Worm (Caenorhabditis elegans) whole organism, mixed stage, embryonic: Measurements from ENCODE around the gene Y105C5A.26.

Experiments used
- M03D4.4 ChIP-seq: sonication (generic microtip); optimal IDR thresholded peaks from 2 replicates; lab custom pipeline; 2017; ENCODE audit warnings: mild to moderate bottlenecking, missing genetic modification characterization, missing compliant biosample characterization
- blmp-1 ChIP-seq: fragments of 150-350 bp; optimal IDR thresholded peaks from 2 replicates; lab custom pipeline; 2014; ENCODE audit warnings: missing biosample characterization, missing genetic modification characterization
- ceh-39 ChIP-seq: fragments of 150-350 bp; optimal IDR thresholded peaks from 2 replicates; lab custom pipeline; 2014; ENCODE audit warnings: missing biosample characterization, missing genetic modification characterization
- ceh-43 ChIP-seq: fragments of 200-800 bp; sonication (Bioruptor generic); optimal IDR thresholded peaks from 2 replicates; lab custom pipeline; 2018; ENCODE audit warnings: mild to moderate bottlenecking, missing genetic modification characterization, moderate library complexity, missing compliant biosample characterization
- ceh-83 ChIP-seq: fragments of 200-800 bp; sonication (Bioruptor generic); optimal IDR thresholded peaks from 2 replicates; lab custom pipeline; 2018; ENCODE audit warnings: mild to moderate bottlenecking, missing genetic modification characterization, missing compliant biosample characterization
- ces-1 ChIP-seq: fragments of 150-350 bp; optimal IDR thresholded peaks from 2 replicates; lab custom pipeline; 2014; ENCODE audit warnings: missing biosample characterization, missing genetic modification reagents, missing genetic modification characterization
- cnd-1 ChIP-seq: fragments of 200-800 bp; sonication (Bioruptor generic); optimal IDR thresholded peaks from 2 replicates; lab custom pipeline; 2018; ENCODE audit warnings: mild to moderate bottlenecking, missing genetic modification characterization, missing compliant biosample characterization
- drap-1 ChIP-seq: fragments of 200-800 bp; sonication (Bioruptor generic); optimal IDR thresholded peaks from 3 replicates; lab custom pipeline; 2018; ENCODE audit warnings: mild to moderate bottlenecking, missing genetic modification characterization, missing compliant biosample characterization
- elt-1 ChIP-seq: sonication (generic microtip); optimal IDR thresholded peaks from 2 replicates; lab custom pipeline; 2017; ENCODE audit warnings: missing genetic modification characterization, mild to moderate bottlenecking, missing compliant biosample characterization, antibody characterized with exemption, moderate library complexity, borderline replicate concordance; ENCODE audit not compliant: insufficient read depth
- elt-3 ChIP-seq: fragments of 150-350 bp; optimal IDR thresholded peaks from 2 replicates; lab custom pipeline; 2014; ENCODE audit warnings: missing biosample characterization, missing genetic modification characterization
- flh-1 ChIP-seq: fragments of 200-800 bp; sonication (Bioruptor generic); optimal IDR thresholded peaks from 2 replicates; lab custom pipeline; 2018; ENCODE audit warnings: mild to moderate bottlenecking, missing genetic modification characterization, moderate library complexity, missing compliant biosample characterization
- ham-2 ChIP-seq: fragments of 200-800 bp; sonication (Bioruptor generic); optimal IDR thresholded peaks from 2 replicates; lab custom pipeline; 2018; ENCODE audit warnings: mild to moderate bottlenecking, missing genetic modification characterization, missing compliant biosample characterization
- hlh-1 ChIP-seq: fragments of 150-350 bp; optimal IDR thresholded peaks from 2 replicates; lab custom pipeline; 2014; ENCODE audit warnings: missing biosample characterization, missing genetic modification reagents, missing genetic modification characterization
- lin-32 ChIP-seq: fragments of 200-800 bp; sonication (Bioruptor generic); optimal IDR thresholded peaks from 2 replicates; lab custom pipeline; 2018; ENCODE audit warnings: mild to moderate bottlenecking, missing genetic modification characterization, missing compliant biosample characterization
- lsy-2 ChIP-seq: fragments of 150-350 bp; optimal IDR thresholded peaks from 2 replicates; lab custom pipeline; 2014; ENCODE audit warnings: missing biosample characterization, missing genetic modification characterization
- mab-5 ChIP-seq: fragments of 150-350 bp; optimal IDR thresholded peaks from 2 replicates; lab custom pipeline; 2014; ENCODE audit warnings: missing biosample characterization, missing genetic modification characterization
- mep-1 ChIP-seq: fragments of 150-350 bp; optimal IDR thresholded peaks from 2 replicates; lab custom pipeline; 2017; ENCODE audit warnings: missing biosample characterization, missing genetic modification reagents, missing genetic modification characterization, inconsistent platforms
- mls-2 ChIP-seq: sonication (generic microtip); optimal IDR thresholded peaks from 2 replicates; lab custom pipeline; 2016; ENCODE audit warnings: mild to moderate bottlenecking, missing genetic modification characterization, moderate library complexity, missing compliant biosample characterization
- nhr-12 ChIP-seq: fragments of 150-350 bp; optimal IDR thresholded peaks from 2 replicates; lab custom pipeline; 2014; ENCODE audit warnings: missing biosample characterization, missing genetic modification characterization
- nhr-2 ChIP-seq: fragments of 150-350 bp; optimal IDR thresholded peaks from 2 replicates; lab custom pipeline; 2014; ENCODE audit warnings: missing biosample characterization, missing genetic modification characterization
- nhr-237 ChIP-seq: fragments of 150-350 bp; optimal IDR thresholded peaks from 2 replicates; lab custom pipeline; 2014; ENCODE audit warnings: missing biosample characterization, missing genetic modification characterization
- nhr-28 ChIP-seq: fragments of 150-350 bp; optimal IDR thresholded peaks from 2 replicates; lab custom pipeline; 2014; ENCODE audit warnings: missing biosample characterization, missing genetic modification characterization
- nhr-76 ChIP-seq: sonication (generic microtip); optimal IDR thresholded peaks from 2 replicates; lab custom pipeline; 2017; ENCODE audit warnings: missing biosample characterization, missing genetic modification characterization
- pha-4 ChIP-seq: fragments of 150-350 bp; optimal IDR thresholded peaks from 2 replicates; lab custom pipeline; 2018; ENCODE audit warnings: missing biosample characterization, missing genetic modification reagents, missing genetic modification characterization
- sem-2 ChIP-seq: fragments of 200-800 bp; sonication (Bioruptor generic); optimal IDR thresholded peaks from 2 replicates; lab custom pipeline; 2018; ENCODE audit warnings: mild to moderate bottlenecking, missing genetic modification characterization, missing compliant biosample characterization
- snpc-4 ChIP-seq: fragments of 150-350 bp; optimal IDR thresholded peaks from 2 replicates; lab custom pipeline; 2014; ENCODE audit warnings: missing biosample characterization, missing genetic modification characterization
- sptf-1 ChIP-seq: sonication (generic microtip); optimal IDR thresholded peaks from 2 replicates; lab custom pipeline; 2017; ENCODE audit warnings: mild to moderate bottlenecking, missing genetic modification characterization, moderate library complexity, missing compliant biosample characterization
- tbx-8 ChIP-seq: fragments of 200-800 bp; sonication (Bioruptor generic); optimal IDR thresholded peaks from 2 replicates; lab custom pipeline; 2018; ENCODE audit warnings: mild to moderate bottlenecking, missing genetic modification characterization, moderate library complexity, missing compliant biosample characterization
- unc-120 ChIP-seq: sonication (generic microtip); optimal IDR thresholded peaks from 2 replicates; lab custom pipeline; 2017; ENCODE audit warnings: missing genetic modification characterization, missing compliant biosample characterization; ENCODE audit not compliant: poor library complexity, severe bottlenecking
- unc-39 ChIP-seq: fragments of 150-350 bp; optimal IDR thresholded peaks from 2 replicates; lab custom pipeline; 2014; ENCODE audit warnings: missing biosample characterization, missing genetic modification characterization
- unc-62 ChIP-seq: fragments of 150-350 bp; optimal IDR thresholded peaks from 2 replicates; lab custom pipeline; 2014; ENCODE audit warnings: missing biosample characterization, missing genetic modification reagents, missing genetic modification characterization
- zip-8 ChIP-seq: fragments of 150-350 bp; optimal IDR thresholded peaks from 2 replicates; lab custom pipeline; 2014; ENCODE audit warnings: missing biosample characterization, missing genetic modification characterization
- ztf-11 ChIP-seq: fragments of 150-350 bp; optimal IDR thresholded peaks from 2 replicates; lab custom pipeline; 2014; ENCODE audit warnings: missing biosample characterization, missing genetic modification characterization

Gene Y105C5A.26

DNA sequence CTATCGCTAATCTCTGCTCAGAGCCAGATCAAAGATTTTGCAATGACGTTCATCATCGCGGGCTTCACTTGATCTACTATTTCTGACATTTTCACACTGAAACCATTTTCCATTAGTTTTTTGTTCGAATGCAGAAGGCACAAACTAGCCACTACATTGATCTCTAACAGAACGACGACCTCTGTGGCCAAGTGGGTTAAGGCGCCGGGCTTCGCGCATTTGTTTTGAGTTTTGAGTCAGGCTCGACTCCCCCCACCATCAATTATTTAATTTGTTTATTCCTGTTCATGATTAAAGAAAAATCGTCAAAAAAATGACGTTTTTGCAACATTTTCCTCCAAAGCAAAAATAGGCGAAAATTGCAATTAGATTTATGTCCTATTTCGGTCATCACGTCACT is 11.9 kb upstream of the Y105C5A.26 start:
- TF ChIP-seq unc-39 (no peak), zip-8 (tag; lab: Kevin White, UChicago) (no peak), snpc-4 (tag; lab: Kevin White, UChicago) (no peak), ham-2 (GFP tag; lab: Kevin White, UChicago) (no peak), mls-2 (tag; lab: Kevin White, UChicago) (no peak), blmp-1 (tag; lab: Kevin White, UChicago) (no peak), flh-1 (GFP tag; lab: Kevin White, UChicago) (no peak), elt-1 (tag; lab: Kevin White, UChicago) (no peak), nhr-12 (no peak)

DNA sequence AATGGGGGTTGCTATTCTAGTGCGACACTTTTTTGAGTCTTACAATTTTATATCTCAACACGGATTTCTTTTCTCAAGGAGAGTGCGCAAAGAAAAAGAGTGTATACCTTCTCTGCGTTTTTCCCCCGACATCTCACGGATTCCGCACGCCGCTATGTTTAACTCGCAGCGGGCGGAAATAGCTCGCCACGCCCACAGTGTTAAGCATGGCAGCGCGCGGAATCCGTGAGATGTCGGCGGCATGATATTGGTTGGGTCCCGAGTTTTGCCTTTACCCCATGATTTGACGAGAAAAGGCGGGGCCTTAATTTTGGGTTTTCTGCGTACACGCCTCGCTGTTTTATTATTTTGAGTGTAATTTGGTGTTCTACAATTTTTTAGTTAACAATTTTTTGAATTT is 10.5 kb upstream of the Y105C5A.26 start:
- TF ChIP-seq blmp-1 (tag; lab: Kevin White, UChicago) (no peak), unc-62 (GFP tag; lab: Kevin White, UChicago) (no peak), unc-39 (no peak), elt-1 (tag; lab: Kevin White, UChicago) (no peak), pha-4 (tag; lab: Kevin White, UChicago) (no peak), ces-1 (no peak), ceh-43 (no peak), nhr-28 (tag; lab: Kevin White, UChicago) (no peak), snpc-4 (tag; lab: Kevin White, UChicago) (no peak), sem-2 (no peak), sptf-1 (tag; lab: Kevin White, UChicago) (no peak), tbx-8 (GFP tag; lab: Kevin White, UChicago) (no peak), unc-120 (tag; lab: Kevin White, UChicago) (no peak), lsy-2 (tag; lab: Kevin White, UChicago) (no peak), lin-32 (no peak), nhr-2 (tag; lab: Kevin White, UChicago) (no peak)

DNA sequence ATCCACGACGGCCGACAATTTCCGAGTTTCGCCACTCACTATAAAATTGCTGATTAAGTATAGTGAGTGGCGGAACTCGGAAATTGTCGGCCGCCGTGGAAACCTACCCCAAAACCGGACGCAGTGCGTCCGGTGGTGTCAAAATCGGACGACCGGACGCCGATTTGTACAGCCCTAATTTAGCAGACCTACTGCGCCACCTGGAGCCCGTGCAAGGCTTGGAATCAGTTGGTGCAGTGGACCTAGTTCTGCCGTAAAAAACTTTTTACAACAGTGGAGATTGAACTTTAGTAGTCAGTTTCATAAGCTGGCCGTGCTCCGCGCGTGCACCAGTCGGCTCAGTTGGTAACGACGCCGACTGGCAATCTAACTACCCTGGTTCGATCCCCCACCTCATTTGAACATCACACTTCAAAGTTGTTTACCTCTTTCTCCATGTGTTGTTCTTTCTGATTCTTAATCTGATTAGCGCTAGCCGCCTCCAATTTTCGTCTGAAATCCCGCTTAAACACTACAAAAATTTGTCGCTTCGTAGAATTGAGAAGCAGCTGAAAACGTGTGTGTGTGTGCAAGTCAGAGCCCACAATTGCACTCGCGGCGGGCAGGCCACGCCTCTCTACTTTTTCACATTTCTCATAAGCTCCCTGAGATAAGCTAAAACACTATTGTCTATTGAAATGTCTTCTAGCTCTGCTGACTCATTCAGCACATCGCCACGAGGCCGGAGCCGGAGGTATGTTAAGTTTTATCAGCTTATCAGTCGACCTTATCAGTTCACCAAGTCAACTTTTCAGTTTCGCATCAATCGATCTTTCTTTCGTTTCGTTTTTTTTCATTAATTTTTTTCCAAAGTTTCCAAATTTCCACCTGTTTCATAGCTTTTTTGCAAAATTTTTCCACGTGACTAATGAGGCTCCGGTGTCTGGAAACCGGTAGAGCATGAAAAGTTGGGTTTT is 7.5 kb upstream of the Y105C5A.26 start, which contains the start of gene Y105C5A.15:
TSS of gene Y105C5A.15 (plus strand) at position 678 of the 956 bp plus-strand sequence.
- no peak for TF ChIP-seq ztf-11 (tag; lab: Kevin White, UChicago)
- TF ChIP-seq lsy-2 (tag; lab: Kevin White, UChicago): no peak
- TF ChIP-seq M03D4.4 (tag; lab: Kevin White, UChicago): no peak
- no peak for TF ChIP-seq pha-4 (tag; lab: Kevin White, UChicago)
- no peak for TF ChIP-seq nhr-28 (tag; lab: Kevin White, UChicago)
- no peak for TF ChIP-seq snpc-4 (tag; lab: Kevin White, UChicago)
- TF ChIP-seq hlh-1 (tag; lab: Kevin White, UChicago): no peak
- TF ChIP-seq mab-5 (tag; lab: Kevin White, UChicago): no peak
- no peak for TF ChIP-seq nhr-76 (tag; lab: Kevin White, UChicago)
- TF ChIP-seq elt-3 (tag; lab: Kevin White, UChicago): no peak
- no peak for TF ChIP-seq ces-1
- no peak for TF ChIP-seq ceh-83 (GFP tag; lab: Kevin White, UChicago)

DNA sequence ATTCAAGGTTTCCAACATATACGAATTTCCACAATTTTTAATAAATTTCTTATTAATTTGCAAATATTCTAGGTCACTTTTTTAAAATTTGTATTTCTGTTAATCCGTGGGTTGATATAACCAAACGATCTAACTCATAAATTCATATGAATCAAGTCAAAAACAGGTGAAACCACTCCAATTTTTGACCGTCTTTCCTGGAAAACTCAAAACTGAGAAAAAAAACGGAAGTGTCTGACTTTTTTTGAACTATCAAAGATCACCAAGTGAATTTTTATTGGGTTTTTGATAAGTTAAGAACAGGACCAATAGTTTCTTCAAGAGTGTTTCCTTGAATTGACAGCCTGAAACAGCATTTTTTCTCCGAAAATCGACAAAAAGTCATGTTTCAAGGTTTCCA is 6.5 kb upstream of the Y105C5A.26 start:
- no peak for TF ChIP-seq unc-62 (GFP tag; lab: Kevin White, UChicago)
- no peak for TF ChIP-seq elt-3 (tag; lab: Kevin White, UChicago)
- no peak for TF ChIP-seq nhr-28 (tag; lab: Kevin White, UChicago)
- TF ChIP-seq drap-1: no peak
- no peak for TF ChIP-seq zip-8 (tag; lab: Kevin White, UChicago)
- TF ChIP-seq mls-2 (tag; lab: Kevin White, UChicago): no peak
- no peak for TF ChIP-seq pha-4 (tag; lab: Kevin White, UChicago)
- no peak for TF ChIP-seq ham-2 (GFP tag; lab: Kevin White, UChicago)
- no peak for TF ChIP-seq M03D4.4 (tag; lab: Kevin White, UChicago)
- no peak for TF ChIP-seq nhr-76 (tag; lab: Kevin White, UChicago)
- no peak for TF ChIP-seq flh-1 (GFP tag; lab: Kevin White, UChicago)
- no peak for TF ChIP-seq mep-1 (tag; lab: Kevin White, UChicago)
- TF ChIP-seq nhr-237 (tag; lab: Kevin White, UChicago): no peak
- TF ChIP-seq ceh-39: no peak
- TF ChIP-seq ztf-11 (tag; lab: Kevin White, UChicago): no peak
- TF ChIP-seq cnd-1 (tag; lab: Kevin White, UChicago): no peak
- TF ChIP-seq nhr-12: no peak
- TF ChIP-seq unc-39: no peak
